Worm (Caenorhabditis elegans) whole organism, early embryonic: ENCODE data around the gene grsp-4.

Experiments
- ama-1 ChIP-seq: fragments of 150-350 bp; optimal IDR thresholded peaks from 2 replicates; lab custom pipeline; 2014
- flt-1 ChIP-seq: fragments of 200-800 bp; sonication (Bioruptor generic); IDR thresholded peaks from 2 replicates; pipeline ENCODE4 v1.3.6; 2022; ENCODE audit warnings: missing genetic modification characterization, missing compliant biosample characterization

DNA sequence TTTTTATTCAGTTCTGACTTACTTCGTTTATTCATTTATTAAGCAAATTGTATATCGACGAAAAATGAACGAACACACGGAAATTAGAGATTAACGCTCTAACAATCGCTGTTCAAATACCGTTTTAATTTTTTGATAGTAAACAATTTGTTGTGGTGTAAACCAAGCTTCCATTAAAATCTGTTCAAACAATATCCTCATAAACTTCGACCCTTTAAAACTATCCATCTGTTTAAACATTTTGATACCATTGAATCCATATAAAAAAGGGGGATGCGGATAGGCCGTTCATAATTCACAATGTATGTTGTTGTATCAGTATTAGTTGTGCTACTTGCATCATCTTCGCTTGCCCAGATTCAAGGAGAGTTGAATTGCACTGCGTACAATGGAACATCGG, 1.8 kb downstream of the grsp-4 start, which contains the start of gene F07C4.6:
- no peak for TF ChIP-seq flt-1 (GFP tag; lab: Robert Waterston, UW)
- TF ChIP-seq ama-1 (lab: Kevin White, UChicago) = no peak
